Fruit fly (Drosophila melanogaster) S2 (cell line): Measurements from ENCODE around the gene Fbw5.

ENCODE experiments used
- CG8478 ChIP-seq: fragments of >200 bp; optimal IDR thresholded peaks from 2 replicates; lab custom pipeline; 2018
- CTCF ChIP-seq, 2 experiments: fragments of >200 bp; optimal IDR thresholded peaks; 2 replicates each; lab custom pipeline; 2018

dm6 chr2L:6068544-6069251 lies 2.9 kb upstream of the Fbw5 start, which contains the start of the genes CG9150 and Pfdn1:
- TF ChIP-seq CG8478 (lab: Kevin White, UChicago) (no peak), CTCF (optimal IDR thresholded peaks at IDR 0.05; lab: Kevin White, UChicago) (no peak)
